Worm (Caenorhabditis elegans) whole organism, L3 larva: ENCODE measurements around the gene Y34B4A.7.

Source experiments
- ceh-16 ChIP-seq: sonication (generic microtip); optimal IDR thresholded peaks from 2 replicates; lab custom pipeline; 2017; ENCODE audit warnings: missing biosample characterization, missing genetic modification characterization
- ceh-28 ChIP-seq: fragments of 150-350 bp; optimal IDR thresholded peaks from 2 replicates; lab custom pipeline; 2014; ENCODE audit warnings: missing biosample characterization, missing genetic modification reagents, missing genetic modification characterization
- ceh-82 ChIP-seq: fragments of 150-350 bp; optimal IDR thresholded peaks from 2 replicates; lab custom pipeline; 2014; ENCODE audit warnings: missing biosample characterization, missing genetic modification characterization
- ceh-9 ChIP-seq: sonication (generic microtip); optimal IDR thresholded peaks from 2 replicates; lab custom pipeline; 2018; ENCODE audit warnings: missing biosample characterization, missing genetic modification characterization
- egl-27 ChIP-seq: sonication (generic microtip); optimal IDR thresholded peaks from 4 replicates; lab custom pipeline; 2017; ENCODE audit warnings: missing biosample characterization, missing genetic modification reagents, missing genetic modification characterization
- egl-5 ChIP-seq: fragments of 150-350 bp; optimal IDR thresholded peaks from 2 replicates; lab custom pipeline; 2017; ENCODE audit warnings: missing biosample characterization, missing genetic modification reagents, missing genetic modification characterization, inconsistent platforms
- elt-2 ChIP-seq: sonication (generic microtip); optimal IDR thresholded peaks from 2 replicates; lab custom pipeline; 2016; ENCODE audit warnings: missing genetic modification reagents, mild to moderate bottlenecking, missing genetic modification characterization, missing compliant biosample characterization
- eor-1 ChIP-seq, 2 experiments: fragments of 150-350 bp; optimal IDR thresholded peaks; 2 replicates each; lab custom pipeline; 2014 to 2018; ENCODE audit warnings: missing biosample characterization in 2 of 2, missing genetic modification characterization in 2 of 2
- fkh-10 ChIP-seq: sonication (generic microtip); optimal IDR thresholded peaks from 2 replicates; lab custom pipeline; 2017; ENCODE audit warnings: missing biosample characterization, missing genetic modification reagents, missing genetic modification characterization
- fkh-2 ChIP-seq: fragments of 150-350 bp; optimal IDR thresholded peaks from 2 replicates; lab custom pipeline; 2014; ENCODE audit warnings: missing biosample characterization, missing genetic modification reagents, missing genetic modification characterization
- fos-1 ChIP-seq: fragments of 150-350 bp; optimal IDR thresholded peaks from 2 replicates; lab custom pipeline; 2014; ENCODE audit warnings: missing biosample characterization, missing genetic modification characterization
- hmg-11 ChIP-seq: sonication (generic microtip); optimal IDR thresholded peaks from 2 replicates; lab custom pipeline; 2016; ENCODE audit warnings: missing genetic modification characterization, missing compliant biosample characterization
- jun-1 ChIP-seq: fragments of 150-350 bp; optimal IDR thresholded peaks from 2 replicates; lab custom pipeline; 2014; ENCODE audit warnings: missing biosample characterization, missing genetic modification reagents, missing genetic modification characterization
- lin-39 ChIP-seq: fragments of 150-350 bp; optimal IDR thresholded peaks from 2 replicates; lab custom pipeline; 2018; ENCODE audit warnings: missing biosample characterization, missing genetic modification reagents, missing genetic modification characterization
- mml-1 ChIP-seq: fragments of 150-350 bp; sonication (generic microtip); optimal IDR thresholded peaks from 3 replicates; lab custom pipeline; 2014; ENCODE audit warnings: missing biosample characterization, missing genetic modification characterization
- nfya-1 ChIP-seq: sonication (generic microtip); optimal IDR thresholded peaks from 2 replicates; lab custom pipeline; 2017; ENCODE audit warnings: missing genetic modification characterization, mild to moderate bottlenecking, missing compliant biosample characterization, antibody characterized with exemption, moderate library complexity; ENCODE audit not compliant: insufficient read depth
- nhr-12 ChIP-seq: fragments of 150-350 bp; optimal IDR thresholded peaks from 2 replicates; lab custom pipeline; 2014; ENCODE audit warnings: missing biosample characterization, missing genetic modification characterization
- nhr-23 ChIP-seq: fragments of 150-350 bp; optimal IDR thresholded peaks from 2 replicates; lab custom pipeline; 2014; ENCODE audit warnings: missing biosample characterization, missing genetic modification reagents, missing genetic modification characterization
- nhr-237 ChIP-seq: fragments of 150-350 bp; optimal IDR thresholded peaks from 2 replicates; lab custom pipeline; 2014; ENCODE audit warnings: missing biosample characterization, missing genetic modification characterization
- nhr-25 ChIP-seq: sonication (generic microtip); optimal IDR thresholded peaks from 2 replicates; lab custom pipeline; 2017; ENCODE audit warnings: missing biosample characterization, missing genetic modification characterization
- nhr-28 ChIP-seq: fragments of 150-350 bp; optimal IDR thresholded peaks from 2 replicates; lab custom pipeline; 2014; ENCODE audit warnings: missing biosample characterization, missing genetic modification characterization
- nhr-43 ChIP-seq: sonication (generic microtip); optimal IDR thresholded peaks from 2 replicates; lab custom pipeline; 2016; ENCODE audit warnings: mild to moderate bottlenecking, missing genetic modification characterization, missing compliant biosample characterization; ENCODE audit not compliant: poor library complexity, severe bottlenecking
- nhr-76 ChIP-seq: fragments of 150-350 bp; sonication (generic microtip); optimal IDR thresholded peaks from 5 replicates; lab custom pipeline; 2014; ENCODE audit warnings: missing biosample characterization, missing genetic modification characterization
- nhr-77 ChIP-seq: fragments of 150-350 bp; optimal IDR thresholded peaks from 2 replicates; lab custom pipeline; 2014; ENCODE audit warnings: missing biosample characterization, missing genetic modification characterization
- pha-4 ChIP-seq: fragments of 150-350 bp; optimal IDR thresholded peaks from 2 replicates; lab custom pipeline; 2014; ENCODE audit warnings: missing biosample characterization, missing genetic modification reagents, missing genetic modification characterization
- pqm-1 ChIP-seq: fragments of 150-350 bp; optimal IDR thresholded peaks from 2 replicates; lab custom pipeline; 2017; ENCODE audit warnings: missing biosample characterization, missing genetic modification characterization, inconsistent platforms
- sea-2 ChIP-seq: fragments of 150-350 bp; sonication (generic microtip); optimal IDR thresholded peaks from 4 replicates; lab custom pipeline; 2014; ENCODE audit warnings: missing biosample characterization, missing genetic modification reagents, missing genetic modification characterization
- skn-1 ChIP-seq: fragments of 150-350 bp; optimal IDR thresholded peaks from 2 replicates; lab custom pipeline; 2014; ENCODE audit warnings: missing biosample characterization, missing genetic modification characterization
- snpc-4 ChIP-seq: fragments of 150-350 bp; optimal IDR thresholded peaks from 2 replicates; lab custom pipeline; 2014; ENCODE audit warnings: missing biosample characterization, missing genetic modification characterization
- tbx-2 ChIP-seq: sonication (generic microtip); optimal IDR thresholded peaks from 2 replicates; lab custom pipeline; 2016; ENCODE audit warnings: mild to moderate bottlenecking, missing genetic modification characterization, missing compliant biosample characterization
- unc-39 ChIP-seq: sonication (generic microtip); optimal IDR thresholded peaks from 4 replicates; lab custom pipeline; 2017; ENCODE audit warnings: missing biosample characterization, missing genetic modification characterization
- unc-62 ChIP-seq: fragments of 150-350 bp; sonication (generic microtip); optimal IDR thresholded peaks from 4 replicates; lab custom pipeline; 2014; ENCODE audit warnings: missing biosample characterization, missing genetic modification reagents, missing genetic modification characterization
- zag-1 ChIP-seq: fragments of 150-350 bp; optimal IDR thresholded peaks from 2 replicates; lab custom pipeline; 2014; ENCODE audit warnings: missing biosample characterization, missing genetic modification characterization
- ztf-11 ChIP-seq: fragments of 150-350 bp; optimal IDR thresholded peaks from 2 replicates; lab custom pipeline; 2014; ENCODE audit warnings: missing biosample characterization, missing genetic modification characterization
- ztf-4 ChIP-seq: fragments of 150-350 bp; optimal IDR thresholded peaks from 2 replicates; lab custom pipeline; 2014; ENCODE audit warnings: missing biosample characterization, missing genetic modification characterization

Y34B4A.7 gene

ce11 chrX:5210524-5210923, 33.6 kb upstream of the Y34B4A.7 start:
- TF ChIP-seq nfya-1 (peak; percentile 30), lin-39 (tag; lab: Kevin White, UChicago) (peak; percentile 72), nhr-28 (tag; lab: Kevin White, UChicago) (no peak), fkh-10 (GFP tag; lab: Kevin White, UChicago) (peak; percentile 13), tbx-2 (tag; lab: Kevin White, UChicago) (no peak), skn-1 (tag; lab: Kevin White, UChicago) (no peak), nhr-23 (tag; lab: Kevin White, UChicago) (no peak), snpc-4 (tag; lab: Kevin White, UChicago) (no peak), unc-62 (GFP tag; lab: Kevin White, UChicago) (no peak), hmg-11 (no peak), nhr-43 (tag; lab: Kevin White, UChicago) (no peak), sea-2 (GFP tag; lab: Kevin White, UChicago) (no peak), ztf-11 (tag; lab: Kevin White, UChicago) (no peak), mml-1 (no peak), nhr-77 (tag; lab: Kevin White, UChicago) (no peak), ceh-9 (tag; lab: Kevin White, UChicago) (no peak), pha-4 (tag; lab: Kevin White, UChicago) (peak; percentile 52)
- TF ChIP-seq, all 47 proteins: peak for 4

ce11 chrX:5210927-5211655, 33.0 kb upstream of the Y34B4A.7 start:
- TF ChIP-seq elt-2 (tag; lab: Kevin White, UChicago) (peak; percentile 66), ceh-82 (tag; lab: Kevin White, UChicago) (no peak)

ce11 chrX:5213032-5213431, 31.1 kb upstream of the Y34B4A.7 start:
- TF ChIP-seq pqm-1 (no peak), fos-1 (tag; lab: Kevin White, UChicago) (no peak), mml-1 (no peak), ceh-9 (tag; lab: Kevin White, UChicago) (no peak), sea-2 (GFP tag; lab: Kevin White, UChicago) (no peak)

DNA sequence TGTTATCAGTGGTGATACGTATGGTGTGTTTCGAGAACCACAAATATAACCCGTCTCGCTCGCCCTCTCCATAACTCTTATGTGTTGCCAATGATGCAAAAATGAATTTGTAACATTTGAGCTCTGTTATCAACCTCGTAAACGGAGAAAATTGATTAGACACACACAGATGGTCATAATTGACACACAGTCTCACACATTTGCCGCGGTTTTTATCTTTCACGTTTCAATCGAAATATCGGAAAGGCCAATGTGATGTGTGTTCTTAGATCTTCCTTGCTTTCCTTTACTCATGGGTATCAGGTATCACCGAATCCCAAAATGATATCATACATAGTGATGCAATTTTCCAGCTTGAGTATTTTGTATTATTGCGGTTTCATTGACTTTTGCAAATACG, 30.6 kb upstream of the Y34B4A.7 start:
- no peak for TF ChIP-seq ceh-16
- TF ChIP-seq elt-2 (tag; lab: Kevin White, UChicago) = peak; percentile 98
- no peak for TF ChIP-seq unc-39 (tag; lab: Kevin White, UChicago)
- TF ChIP-seq jun-1 (tag; lab: Kevin White, UChicago) = peak; percentile 47
- TF ChIP-seq ceh-28 (tag; lab: Kevin White, UChicago) = peak; percentile 29
- no peak for TF ChIP-seq nhr-12
- no peak for TF ChIP-seq nhr-25 (tag; lab: Kevin White, UChicago)
- TF ChIP-seq zag-1 (tag; lab: Kevin White, UChicago) = no peak
- TF ChIP-seq nhr-23 (tag; lab: Kevin White, UChicago) = no peak
- peak; percentile 24 for TF ChIP-seq pha-4 (tag; lab: Kevin White, UChicago)
- TF ChIP-seq egl-27 = no peak
- peak; percentile 8 for TF ChIP-seq skn-1 (tag; lab: Kevin White, UChicago)
- TF ChIP-seq nhr-43 (tag; lab: Kevin White, UChicago) = peak; percentile 66
- TF ChIP-seq ztf-4 (tag; lab: Kevin White, UChicago) = no peak
- no peak for TF ChIP-seq fkh-2
- no peak for TF ChIP-seq ceh-82 (tag; lab: Kevin White, UChicago)
- TF ChIP-seq eor-1 (tag; optimal IDR thresholded peaks at IDR 0.05; lab: Kevin White, UChicago) = no peak
- no peak for TF ChIP-seq nhr-237
- TF ChIP-seq nhr-76 (tag; lab: Kevin White, UChicago) = no peak
- peak; percentile 98 for TF ChIP-seq pqm-1

DNA sequence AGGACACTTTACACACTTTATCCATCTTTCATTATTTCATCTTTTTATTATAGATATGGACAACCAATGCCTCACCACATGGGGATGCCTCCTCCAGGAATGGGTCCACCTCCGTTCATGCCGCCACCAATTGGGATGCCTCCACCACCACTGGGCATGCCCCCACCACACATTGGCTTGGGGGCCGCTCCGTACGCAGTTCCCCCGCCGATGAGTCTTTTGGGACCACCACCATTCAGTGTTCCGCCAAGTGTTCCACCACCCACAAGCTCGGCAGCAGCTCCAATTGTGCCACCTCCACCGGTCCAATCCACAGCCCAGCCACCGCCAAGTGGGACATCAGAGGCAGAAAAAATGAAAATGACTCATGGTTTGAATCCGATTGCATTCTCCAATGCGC, 29.3 kb upstream of the Y34B4A.7 start:
- no peak for TF ChIP-seq egl-5 (tag; lab: Kevin White, UChicago)
